Fruit fly (Drosophila melanogaster) whole organism, embryonic: ENCODE results near the gene CG15160.

Experiments used
- Atf3 ChIP-seq: fragments of 200-800 bp; sonication (Bioruptor generic); optimal IDR thresholded peaks from 3 replicates; lab custom pipeline; 2016; ENCODE audit warnings: missing biosample characterization, missing genetic modification characterization
- Atf6 ChIP-seq: fragments of 200-800 bp; sonication (Bioruptor generic); IDR thresholded peaks from 2 replicates; pipeline ENCODE4 v1.3.6; 2022; ENCODE audit warnings: missing biosample characterization, missing genetic modification characterization
- B-H2 ChIP-seq: fragments of 200-800 bp; sonication (Bioruptor generic); optimal IDR thresholded peaks from 2 replicates; lab custom pipeline; 2018; ENCODE audit warnings: missing biosample characterization, mild to moderate bottlenecking, missing genetic modification characterization
- Blimp-1 ChIP-seq: fragments of 200-800 bp; sonication (Bioruptor generic); optimal IDR thresholded peaks from 3 replicates; lab custom pipeline; 2018; ENCODE audit warnings: missing biosample characterization, missing genetic modification characterization, mild to moderate bottlenecking, moderate library complexity, missing genetic modification reagents
- Bteb2 ChIP-seq: fragments of 200-800 bp; sonication (Bioruptor generic); optimal IDR thresholded peaks from 2 replicates; lab custom pipeline; 2016; ENCODE audit warnings: missing biosample characterization, missing genetic modification characterization
- CG10654 ChIP-seq: fragments of 200-800 bp; sonication (Bioruptor generic); optimal IDR thresholded peaks from 2 replicates; lab custom pipeline; 2016; ENCODE audit warnings: missing biosample characterization, missing genetic modification characterization
- CG12299 ChIP-seq: fragments of 200-800 bp; sonication (Bioruptor generic); optimal IDR thresholded peaks from 2 replicates; lab custom pipeline; 2018; ENCODE audit warnings: missing biosample characterization, mild to moderate bottlenecking, missing genetic modification characterization
- CG13123 ChIP-seq: fragments of 200-800 bp; sonication (Bioruptor generic); optimal IDR thresholded peaks from 2 replicates; lab custom pipeline; 2016; ENCODE audit warnings: missing biosample characterization, missing genetic modification characterization
- CG13287 ChIP-seq: fragments of 200-800 bp; sonication (Bioruptor generic); IDR thresholded peaks from 2 replicates; pipeline ENCODE4 v1.3.6; 2022; ENCODE audit warnings: missing biosample characterization, missing genetic modification characterization; ENCODE audit not compliant: partially characterized antibody
- CG13894 ChIP-seq: fragments of 200-800 bp; sonication (Bioruptor generic); optimal IDR thresholded peaks from 3 replicates; lab custom pipeline; 2018; ENCODE audit warnings: missing biosample characterization, mild to moderate bottlenecking, missing genetic modification characterization, moderate library complexity
- CG14860 ChIP-seq: fragments of 200-800 bp; sonication (Bioruptor generic); IDR thresholded peaks from 3 replicates; pipeline ENCODE4 v1.3.6; 2022; ENCODE audit warnings: missing biosample characterization, missing genetic modification characterization; ENCODE audit not compliant: partially characterized antibody
- CG3281 ChIP-seq: fragments of 200-800 bp; sonication (Bioruptor generic); optimal IDR thresholded peaks from 3 replicates; lab custom pipeline; 2017; ENCODE audit warnings: missing biosample characterization, mild to moderate bottlenecking, missing genetic modification characterization
- CG34376 ChIP-seq: fragments of 200-800 bp; sonication (Bioruptor generic); optimal IDR thresholded peaks from 2 replicates; lab custom pipeline; 2018; ENCODE audit warnings: missing biosample characterization, mild to moderate bottlenecking, missing genetic modification characterization
- CG4707 ChIP-seq: fragments of 200-800 bp; sonication (Bioruptor generic); optimal IDR thresholded peaks from 2 replicates; lab custom pipeline; 2018; ENCODE audit warnings: missing biosample characterization, mild to moderate bottlenecking, missing genetic modification characterization, moderate library complexity
- CG6765 ChIP-seq: fragments of 200-800 bp; sonication (Bioruptor generic); optimal IDR thresholded peaks from 3 replicates; lab custom pipeline; 2017; ENCODE audit warnings: missing biosample characterization, mild to moderate bottlenecking, missing genetic modification characterization
- CG7372 ChIP-seq: fragments of 200-800 bp; sonication (Bioruptor generic); IDR thresholded peaks from 2 replicates; pipeline ENCODE4 v1.3.6; 2022; ENCODE audit warnings: missing biosample characterization, missing genetic modification characterization
- CG7987 ChIP-seq: fragments of 200-800 bp; sonication (Bioruptor generic); optimal IDR thresholded peaks from 2 replicates; lab custom pipeline; 2018; ENCODE audit warnings: missing biosample characterization, mild to moderate bottlenecking, missing genetic modification characterization, moderate library complexity
- CG8478 ChIP-seq: fragments of >200 bp; optimal IDR thresholded peaks from 2 replicates; lab custom pipeline; 2018
- CG9727 ChIP-seq: fragments of 200-800 bp; sonication (Bioruptor generic); optimal IDR thresholded peaks from 3 replicates; lab custom pipeline; 2017; ENCODE audit warnings: missing biosample characterization, mild to moderate bottlenecking, missing genetic modification characterization
- CkIIα-i1 ChIP-seq: fragments of 200-800 bp; sonication (Bioruptor generic); IDR thresholded peaks from 2 replicates; pipeline ENCODE4 v1.3.6; 2022; ENCODE audit warnings: missing biosample characterization, missing genetic modification characterization
- Dip2 ChIP-seq: fragments of 200-800 bp; sonication (Bioruptor generic); IDR thresholded peaks from 2 replicates; pipeline ENCODE4 v1.3.6; 2022; ENCODE audit warnings: missing biosample characterization, missing genetic modification characterization
- Dll ChIP-seq: fragments of 200-800 bp; sonication (Bioruptor generic); IDR thresholded peaks from 4 replicates; pipeline ENCODE4 v1.3.6; 2022; ENCODE audit warnings: missing biosample characterization, missing genetic modification characterization; ENCODE audit not compliant: partially characterized antibody
- GATAe ChIP-seq: fragments of 200-800 bp; sonication (Bioruptor generic); conservative IDR thresholded peaks from 2 replicates; pipeline ENCODE4 v1.3.6; 2022; ENCODE audit warnings: missing biosample characterization, missing genetic modification characterization
- Hey ChIP-seq: fragments of 200-800 bp; sonication (Bioruptor generic); optimal IDR thresholded peaks from 3 replicates; lab custom pipeline; 2018; ENCODE audit warnings: missing biosample characterization, mild to moderate bottlenecking, missing genetic modification characterization
- Hmr ChIP-seq: fragments of 200-800 bp; sonication (Bioruptor generic); optimal IDR thresholded peaks from 3 replicates; lab custom pipeline; 2017; ENCODE audit warnings: mild to moderate bottlenecking, missing biosample characterization, missing genetic modification reagents, missing genetic modification characterization
- Hr78 ChIP-seq, 2 experiments: fragments of 200-800 bp in 1 of 2; fragments of >200 bp in 1 of 2; sonication (Bioruptor generic) in 1 of 2; optimal IDR thresholded peaks; 2 replicates each; lab custom pipeline; 2017 to 2019; ENCODE audit warnings: missing biosample characterization in 2 of 2, missing genetic modification characterization in 2 of 2, mild to moderate bottlenecking in 1 of 2, moderate library complexity in 1 of 2
- Jarid2 ChIP-seq: fragments of 200-800 bp; sonication (Bioruptor generic); optimal IDR thresholded peaks from 3 replicates; lab custom pipeline; 2017; ENCODE audit warnings: mild to moderate bottlenecking, missing biosample characterization, missing genetic modification reagents, missing genetic modification characterization
- Max ChIP-seq: fragments of 200-800 bp; sonication (Bioruptor generic); optimal IDR thresholded peaks from 2 replicates; lab custom pipeline; 2016; ENCODE audit warnings: missing biosample characterization, mild to moderate bottlenecking, missing genetic modification characterization
- Meics ChIP-seq: fragments of 200-800 bp; sonication (Bioruptor generic); optimal IDR thresholded peaks from 2 replicates; lab custom pipeline; 2017; ENCODE audit warnings: missing biosample characterization, mild to moderate bottlenecking, missing genetic modification characterization
- Mes4 ChIP-seq: fragments of 200-800 bp; sonication (Bioruptor generic); optimal IDR thresholded peaks from 2 replicates; lab custom pipeline; 2016; ENCODE audit warnings: missing biosample characterization, missing genetic modification characterization
- Mrtf ChIP-seq: fragments of 200-800 bp; sonication (Bioruptor generic); IDR thresholded peaks from 3 replicates; pipeline ENCODE4 v1.3.6; 2022; ENCODE audit warnings: missing biosample characterization, missing genetic modification characterization
- Optix ChIP-seq: fragments of 200-800 bp; sonication (Bioruptor generic); IDR thresholded peaks from 3 replicates; pipeline ENCODE4 v1.3.6; 2022; ENCODE audit warnings: missing biosample characterization, missing genetic modification characterization
- Pdp1 ChIP-seq, 2 experiments: fragments of 200-800 bp; sonication (Bioruptor generic); optimal IDR thresholded peaks; 3 replicates each; lab custom pipeline; 2016; ENCODE audit warnings: missing biosample characterization in 2 of 2, missing genetic modification characterization in 2 of 2, mild to moderate bottlenecking in 1 of 2, moderate library complexity in 1 of 2
- Poxn ChIP-seq: fragments of 200-800 bp; sonication (Bioruptor generic); IDR thresholded peaks from 2 replicates; pipeline ENCODE4 v1.3.6; 2022; ENCODE audit warnings: missing biosample characterization, missing genetic modification characterization
- Spps ChIP-seq: fragments of 200-800 bp; sonication (Bioruptor generic); optimal IDR thresholded peaks from 2 replicates; lab custom pipeline; 2018; ENCODE audit warnings: missing biosample characterization, mild to moderate bottlenecking, missing genetic modification characterization
- Vsx1 ChIP-seq: fragments of 200-800 bp; sonication (Bioruptor generic); optimal IDR thresholded peaks from 2 replicates; lab custom pipeline; 2017; ENCODE audit warnings: missing biosample characterization, mild to moderate bottlenecking, missing genetic modification characterization, missing genetic modification reagents
- Xrp1 ChIP-seq: fragments of 200-800 bp; sonication (Bioruptor generic); IDR thresholded peaks from 2 replicates; pipeline ENCODE4 v1.3.6; 2022; ENCODE audit warnings: missing biosample characterization, missing genetic modification characterization
- ase ChIP-seq: fragments of 200-800 bp; sonication (Bioruptor generic); IDR thresholded peaks from 3 replicates; pipeline ENCODE4 v1.3.6; 2022; ENCODE audit warnings: missing biosample characterization, missing genetic modification characterization
- cg ChIP-seq: fragments of 200-800 bp; sonication (Bioruptor generic); optimal IDR thresholded peaks from 3 replicates; lab custom pipeline; 2019; ENCODE audit warnings: missing biosample characterization, mild to moderate bottlenecking, missing genetic modification characterization, moderate library complexity
- ci ChIP-seq: fragments of 200-800 bp; sonication (Bioruptor generic); IDR thresholded peaks from 3 replicates; pipeline ENCODE4 v1.3.6; 2022; ENCODE audit warnings: missing biosample characterization, missing genetic modification characterization
- esg ChIP-seq: fragments of 200-800 bp; sonication (Bioruptor generic); conservative IDR thresholded peaks from 2 replicates; pipeline ENCODE4 v1.3.6; 2022; ENCODE audit warnings: missing biosample characterization, missing genetic modification characterization
- eyg ChIP-seq: fragments of 200-800 bp; sonication (Bioruptor generic); optimal IDR thresholded peaks from 3 replicates; lab custom pipeline; 2016; ENCODE audit warnings: missing biosample characterization, missing genetic modification characterization
- gro ChIP-seq: fragments of 200-800 bp; sonication (Bioruptor generic); optimal IDR thresholded peaks from 2 replicates; lab custom pipeline; 2016; ENCODE audit warnings: missing biosample characterization, missing genetic modification characterization
- mam ChIP-seq: fragments of 200-800 bp; sonication (Bioruptor generic); optimal IDR thresholded peaks from 3 replicates; lab custom pipeline; 2016; ENCODE audit warnings: missing biosample characterization, missing genetic modification characterization
- nom ChIP-seq: fragments of 200-800 bp; sonication (Bioruptor generic); optimal IDR thresholded peaks from 2 replicates; lab custom pipeline; 2017; ENCODE audit warnings: missing biosample characterization, missing genetic modification characterization, mild to moderate bottlenecking, moderate library complexity, missing genetic modification reagents
- pzg ChIP-seq: fragments of 200-800 bp; sonication (Bioruptor generic); optimal IDR thresholded peaks from 3 replicates; lab custom pipeline; 2018; ENCODE audit warnings: missing biosample characterization, mild to moderate bottlenecking, missing genetic modification characterization, moderate library complexity
- so ChIP-seq: fragments of 200-800 bp; sonication (Bioruptor generic); IDR thresholded peaks from 3 replicates; pipeline ENCODE4 v1.3.6; 2022; ENCODE audit warnings: missing biosample characterization, missing genetic modification characterization
- tgo ChIP-seq: fragments of 200-800 bp; sonication (Bioruptor generic); IDR thresholded peaks from 3 replicates; pipeline ENCODE4 v1.3.6; 2022; ENCODE audit warnings: missing biosample characterization, missing genetic modification characterization
- tna ChIP-seq: fragments of 200-800 bp; sonication (Bioruptor generic); IDR thresholded peaks from 2 replicates; pipeline ENCODE4 v1.3.6; 2022; ENCODE audit warnings: missing biosample characterization, missing genetic modification characterization; ENCODE audit not compliant: partially characterized antibody
- vfl ChIP-seq: fragments of 200-800 bp; sonication (Bioruptor generic); optimal IDR thresholded peaks from 2 replicates; lab custom pipeline; 2016; ENCODE audit warnings: missing biosample characterization, missing genetic modification characterization
- zen ChIP-seq: fragments of 200-800 bp; sonication (Bioruptor generic); optimal IDR thresholded peaks from 3 replicates; lab custom pipeline; 2018; ENCODE audit warnings: missing biosample characterization, mild to moderate bottlenecking, missing genetic modification characterization, moderate library complexity

Gene CG15160

dm6 chr2L:18548753-18549152 is 41.9 kb upstream of the CG15160 start (continued):
- TF ChIP-seq Mes4 (GFP tag; lab: Kevin White, UChicago) (no peak), CG13894 (no peak), Spps (no peak), Poxn (GFP tag; lab: Robert Waterston, UW) (no peak), GATAe (GFP tag; lab: Robert Waterston, UW) (no peak), Atf6 (GFP tag; lab: Robert Waterston, UW) (0 out of 2 replicates have a peak, but pooled peaks have one; percentile 27), CG14860 (no peak), Pdp1 (GFP tag; optimal IDR thresholded peaks at IDR 0.05; lab: Kevin White, UChicago) (no peak), Xrp1 (GFP tag; lab: Robert Waterston, UW) (no peak), Hey (no peak), Atf3 (no peak), so (peak; percentile 52; the same call in 1 of the 3 replicates), ase (GFP tag; lab: Robert Waterston, UW) (no peak), vfl (no peak), CG12299 (tag; lab: Kevin White, UChicago) (no peak), CG7372 (no peak), CG9727 (GFP tag; lab: Kevin White, UChicago) (peak; percentile 41), CG13123 (GFP tag; lab: Kevin White, UChicago) (no peak), CG4707 (GFP tag; lab: Kevin White, UChicago) (no peak), mam (GFP tag; lab: Kevin White, UChicago) (no peak), gro (GFP tag; lab: Kevin White, UChicago) (no peak), Hr78 (GFP tag; optimal IDR thresholded peaks at IDR 0.05; lab: Kevin White, UChicago) (no peak), Vsx1 (GFP tag; lab: Kevin White, UChicago) (no peak), cg (no peak), Dll (GFP tag; lab: Robert Waterston, UW) (no peak), CG6765 (GFP tag; lab: Kevin White, UChicago) (no peak), Meics (GFP tag; lab: Kevin White, UChicago) (peak; percentile 54), pzg (GFP tag; lab: Kevin White, UChicago) (no peak), CG10654 (GFP tag; lab: Kevin White, UChicago) (no peak), esg (GFP tag; lab: Robert Waterston, UW) (peak; percentile 40), CG8478 (lab: Kevin White, UChicago) (no peak), Bteb2 (GFP tag; lab: Kevin White, UChicago) (no peak), Jarid2 (GFP tag; lab: Kevin White, UChicago) (no peak), B-H2 (GFP tag; lab: Kevin White, UChicago) (no peak), CkIIα-i1 (GFP tag; lab: Robert Waterston, UW) (no peak), Mrtf (no peak), eyg (GFP tag; lab: Kevin White, UChicago) (no peak), zen (tag; lab: Kevin White, UChicago) (no peak), Dip2 (no peak), CG3281 (peak; percentile 42), tgo (GFP tag; lab: Robert Waterston, UW) (no peak), CG34376 (GFP tag; lab: Kevin White, UChicago) (no peak), Optix (GFP tag; lab: Robert Waterston, UW) (no peak), CG13287 (GFP tag; lab: Robert Waterston, UW) (no peak), nom (GFP tag; lab: Kevin White, UChicago) (no peak), Max (GFP tag; lab: Kevin White, UChicago) (no peak), Blimp-1 (GFP tag; lab: Kevin White, UChicago) (peak; percentile 1), tna (GFP tag; lab: Robert Waterston, UW) (no peak), CG7987 (no peak), Hmr (GFP tag; lab: Kevin White, UChicago) (peak; percentile 61), ci (GFP tag; lab: Robert Waterston, UW) (no peak)
